Worm (Caenorhabditis elegans) whole organism, late embryonic: ENCODE measurements around the gene C02C6.14.

ENCODE experiments used
- K02D7.2 ChIP-seq: sonication (generic microtip); optimal IDR thresholded peaks from 2 replicates; lab custom pipeline; 2017; ENCODE audit warnings: mild to moderate bottlenecking, missing genetic modification characterization, missing compliant biosample characterization
- ahr-1 ChIP-seq: sonication (generic microtip); optimal IDR thresholded peaks from 2 replicates; lab custom pipeline; 2016; ENCODE audit warnings: missing genetic modification characterization, missing compliant biosample characterization
- ceh-45 ChIP-seq: fragments of 200-800 bp; sonication (Bioruptor generic); IDR thresholded peaks from 2 replicates; pipeline ENCODE4 v1.3.6; 2022; ENCODE audit warnings: missing genetic modification reagents, missing genetic modification characterization, missing compliant biosample characterization
- ceh-6 ChIP-seq: fragments of 200-800 bp; sonication (Bioruptor generic); optimal IDR thresholded peaks from 2 replicates; lab custom pipeline; 2018; ENCODE audit warnings: mild to moderate bottlenecking, missing genetic modification characterization, missing compliant biosample characterization
- elt-2 ChIP-seq: sonication (generic microtip); optimal IDR thresholded peaks from 2 replicates; lab custom pipeline; 2016; ENCODE audit warnings: missing genetic modification reagents, missing genetic modification characterization, missing compliant biosample characterization
- fkh-10 ChIP-seq: fragments of 150-350 bp; optimal IDR thresholded peaks from 2 replicates; lab custom pipeline; 2014; ENCODE audit warnings: missing biosample characterization, missing genetic modification reagents, missing genetic modification characterization
- hlh-30 ChIP-seq: sonication (generic microtip); optimal IDR thresholded peaks from 2 replicates; lab custom pipeline; 2017; ENCODE audit warnings: antibody characterized with exemption, missing genetic modification characterization, missing compliant biosample characterization; ENCODE audit not compliant: insufficient read depth
- nfya-1 ChIP-seq: sonication (generic microtip); optimal IDR thresholded peaks from 2 replicates; lab custom pipeline; 2017; ENCODE audit warnings: missing genetic modification characterization, mild to moderate bottlenecking, missing compliant biosample characterization, antibody characterized with exemption, moderate library complexity
- pat-9 ChIP-seq: fragments of 200-800 bp; sonication (Bioruptor generic); optimal IDR thresholded peaks from 2 replicates; lab custom pipeline; 2018; ENCODE audit warnings: mild to moderate bottlenecking, missing genetic modification characterization, moderate library complexity, missing compliant biosample characterization
- pha-4 ChIP-seq: fragments of 150-350 bp; optimal IDR thresholded peaks from 2 replicates; lab custom pipeline; 2018; ENCODE audit warnings: missing biosample characterization, missing genetic modification reagents, missing genetic modification characterization
- pqm-1 ChIP-seq: sonication (generic microtip); optimal IDR thresholded peaks from 2 replicates; lab custom pipeline; 2016; ENCODE audit warnings: missing genetic modification characterization, missing compliant biosample characterization
- sox-4 ChIP-seq: sonication (generic microtip); optimal IDR thresholded peaks from 2 replicates; lab custom pipeline; 2017; ENCODE audit warnings: mild to moderate bottlenecking, missing genetic modification characterization, inconsistent platforms, missing compliant biosample characterization

ce11 chrX:15528472-15528871 lies 9.0 kb upstream of the C02C6.14 start:
- no peak for TF ChIP-seq ahr-1 (tag; lab: Kevin White, UChicago)
- TF ChIP-seq ceh-45 (GFP tag; lab: Robert Waterston, UW): no peak
- TF ChIP-seq fkh-10 (GFP tag; lab: Kevin White, UChicago): no peak
- TF ChIP-seq K02D7.2 (tag; lab: Kevin White, UChicago): no peak
- no peak for TF ChIP-seq ceh-6 (GFP tag; lab: Kevin White, UChicago)
- no peak for TF ChIP-seq elt-2
- TF ChIP-seq nfya-1: no peak
- no peak for TF ChIP-seq pqm-1 (tag; lab: Kevin White, UChicago)
- TF ChIP-seq sox-4 (tag; lab: Kevin White, UChicago): no peak
- no peak for TF ChIP-seq pha-4 (tag; lab: Kevin White, UChicago)
- no peak for TF ChIP-seq pat-9
- no peak for TF ChIP-seq hlh-30
